Fruit fly (Drosophila melanogaster): ENCODE results near the gene crim.

Gene crim

dm6 chr3L:11680298-11680697 is 30.9 kb downstream of the crim start, which contains the start of gene CG32085 (continued):
- no peak for TF ChIP-seq Dfd (GFP tag; optimal IDR thresholded peaks at IDR 0.05)
- TF ChIP-seq CG10654 (GFP tag; optimal IDR thresholded peaks at IDR 0.05), result peak; percentile 23
- no peak for TF ChIP-seq ham (GFP tag; IDR thresholded peaks at IDR 0.05)
- peak; percentile 5 for TF ChIP-seq sug (tag; optimal IDR thresholded peaks at IDR 0.05)
- TF ChIP-seq Oli (tag; optimal IDR thresholded peaks at IDR 0.05), result peak; percentile 1
- peak; percentile 60 for TF ChIP-seq CG12155 (GFP tag; optimal IDR thresholded peaks at IDR 0.05)
- no peak for TF ChIP-seq Aef1 (GFP tag; IDR thresholded peaks at IDR 0.05)
- TF ChIP-seq CG18619 (GFP tag; optimal IDR thresholded peaks at IDR 0.05), result peak; percentile 48
- peak; percentile 8 for TF ChIP-seq gro (GFP tag; optimal IDR thresholded peaks at IDR 0.05)
- TF ChIP-seq Kr (GFP tag; optimal IDR thresholded peaks at IDR 0.05), result no peak
- peak; percentile 61 for TF ChIP-seq CG8944 (GFP tag; optimal IDR thresholded peaks at IDR 0.05)
- TF ChIP-seq CG7271 (tag; optimal IDR thresholded peaks at IDR 0.05), result no peak
- TF ChIP-seq grn (GFP tag; optimal IDR thresholded peaks at IDR 0.05), result no peak
- TF ChIP-seq CG12391 (tag; optimal IDR thresholded peaks at IDR 0.05), result peak; percentile 10
- TF ChIP-seq Tbp (GFP tag; optimal IDR thresholded peaks at IDR 0.05), result no peak
- TF ChIP-seq nerfin-1 (tag; optimal IDR thresholded peaks at IDR 0.05), result peak; percentile 25
- no peak for TF ChIP-seq nom (GFP tag; optimal IDR thresholded peaks at IDR 0.05)
- TF ChIP-seq fru (optimal IDR thresholded peaks at IDR 0.05), result no peak
- TF ChIP-seq Sry-δ (GFP tag; optimal IDR thresholded peaks at IDR 0.05), result peak; percentile 6
- TF ChIP-seq D19B (GFP tag; optimal IDR thresholded peaks at IDR 0.05), result no peak
- TF ChIP-seq trem (tag; optimal IDR thresholded peaks at IDR 0.05), result no peak
- no peak for TF ChIP-seq CG14965 (GFP tag; optimal IDR thresholded peaks at IDR 0.05; ENCODE audit: borderline replicate concordance)
- TF ChIP-seq CG30431 (GFP tag; optimal IDR thresholded peaks at IDR 0.05), result no peak
- TF ChIP-seq seq (GFP tag; IDR thresholded peaks at IDR 0.05), result peak; percentile 37; the same call in 1 of the 2 replicates
- TF ChIP-seq NC2β (GFP tag; optimal IDR thresholded peaks at IDR 0.05), result peak; percentile 21
- no peak for TF ChIP-seq sqz (GFP tag; optimal IDR thresholded peaks at IDR 0.05)
- TF ChIP-seq gcm (GFP tag; optimal IDR thresholded peaks at IDR 0.05), result no peak
- TF ChIP-seq bbx (GFP tag; IDR thresholded peaks at IDR 0.05; ENCODE audit: partially characterized antibody), result no peak
- no peak for TF ChIP-seq bowl (GFP tag; IDR thresholded peaks at IDR 0.05)
- TF ChIP-seq chn (GFP tag; optimal IDR thresholded peaks at IDR 0.05), result peak; percentile 18
- no peak for TF ChIP-seq CG33557 (GFP tag; optimal IDR thresholded peaks at IDR 0.05)
- peak; percentile 61 for TF ChIP-seq CG13296 (GFP tag; optimal IDR thresholded peaks at IDR 0.05)
- peak; percentile 50 for TF ChIP-seq CG7987 (GFP tag; optimal IDR thresholded peaks at IDR 0.05)
- no peak for TF ChIP-seq CG3995 (GFP tag; optimal IDR thresholded peaks at IDR 0.05)
- no peak for TF ChIP-seq CG15073 (GFP tag; optimal IDR thresholded peaks at IDR 0.05)
- TF ChIP-seq pan (optimal IDR thresholded peaks at IDR 0.05), result no peak
- TF ChIP-seq pan (GFP tag; optimal IDR thresholded peaks at IDR 0.05 in 1 of 2, IDR thresholded peaks at IDR 0.05 in 1 of 2), result peak in 1 of 2 experiments; percentile 54
- TF ChIP-seq ab (GFP tag; optimal IDR thresholded peaks at IDR 0.05), result no peak
- no peak for TF ChIP-seq Sin3A (optimal IDR thresholded peaks at IDR 0.05)
- peak; percentile 76 for TF ChIP-seq Meics (GFP tag; optimal IDR thresholded peaks at IDR 0.05)
- peak; percentile 56; the same call in 1 of the 3 replicates for TF ChIP-seq otp (GFP tag; IDR thresholded peaks at IDR 0.05)
- TF ChIP-seq CG5953 (GFP tag; IDR thresholded peaks at IDR 0.05), result 0 out of 2 replicates have a peak, but pooled peaks have one; percentile 47
- no peak for TF ChIP-seq CG17568 (GFP tag; optimal IDR thresholded peaks at IDR 0.05)
- TF ChIP-seq CG13775 (GFP tag; optimal IDR thresholded peaks at IDR 0.05), result peak; percentile 9
- no peak for TF ChIP-seq Dip2 (GFP tag; IDR thresholded peaks at IDR 0.05)
- TF ChIP-seq CG11560 (tag; IDR thresholded peaks at IDR 0.05), result no peak
- TF ChIP-seq fd3F (GFP tag; optimal IDR thresholded peaks at IDR 0.05), result no peak
- TF ChIP-seq gfzf (GFP tag; optimal IDR thresholded peaks at IDR 0.05), result no peak
- no peak for TF ChIP-seq CG11696 (GFP tag; IDR thresholded peaks at IDR 0.05)
- peak; percentile 48 for TF ChIP-seq dmrt99B (tag; optimal IDR thresholded peaks at IDR 0.05)
- TF ChIP-seq CG31365 (tag; optimal IDR thresholded peaks at IDR 0.05), result peak; percentile 63
- peak; percentile 51; the same call in 1 of the 2 replicates for TF ChIP-seq rib (GFP tag; IDR thresholded peaks at IDR 0.05)
- no peak for TF ChIP-seq Hr39 (optimal IDR thresholded peaks at IDR 0.05)

Data from whole organism, embryonic.